Worm (Caenorhabditis elegans) whole organism, midembryonic: ENCODE measurements around the gene K07E3.1.

Experiments used
- cog-1 ChIP-seq: sonication (generic microtip); optimal IDR thresholded peaks from 2 replicates; lab custom pipeline; 2016; ENCODE audit warnings: missing genetic modification characterization, missing compliant biosample characterization
- klf-2 ChIP-seq: fragments of 200-800 bp; sonication (Bioruptor generic); conservative IDR thresholded peaks from 2 replicates; pipeline ENCODE4 v1.3.6; 2022; ENCODE audit warnings: missing genetic modification reagents, missing genetic modification characterization, missing compliant biosample characterization
- med-1 ChIP-seq: sonication (generic microtip); optimal IDR thresholded peaks from 2 replicates; lab custom pipeline; 2017; ENCODE audit warnings: missing genetic modification characterization, mild to moderate bottlenecking, missing compliant biosample characterization, antibody characterized with exemption, missing genetic modification reagents; ENCODE audit not compliant: insufficient read depth
- tab-1 ChIP-seq: fragments of 200-800 bp; sonication (Bioruptor generic); IDR thresholded peaks from 2 replicates; pipeline ENCODE4 v1.3.6; 2022; ENCODE audit warnings: missing genetic modification characterization, missing compliant biosample characterization
- ztf-29 ChIP-seq: fragments of 200-800 bp; sonication (Bioruptor generic); IDR thresholded peaks from 2 replicates; pipeline ENCODE4 v1.3.6; 2022; ENCODE audit warnings: missing genetic modification reagents, missing genetic modification characterization, missing compliant biosample characterization

DNA sequence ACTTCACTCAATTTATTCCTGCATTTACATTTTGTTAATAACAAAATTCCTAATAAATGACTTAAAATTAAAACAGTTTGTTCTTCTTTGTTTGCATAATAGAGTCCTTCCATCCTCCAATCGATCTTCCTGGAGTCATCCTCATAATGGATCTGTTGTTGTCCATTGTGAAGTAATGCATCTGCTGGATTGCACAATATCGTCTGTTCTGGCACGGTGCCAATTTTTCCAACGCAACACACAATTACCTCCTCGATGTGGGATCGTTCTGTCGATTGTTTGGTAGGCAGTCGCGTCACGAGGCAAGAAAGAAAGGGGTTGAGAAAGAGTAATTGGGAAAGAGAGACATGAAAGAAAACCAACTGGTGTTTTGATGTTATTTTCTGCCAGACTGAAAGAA is 49.8 kb downstream of the K07E3.1 start:
- no peak for TF ChIP-seq ztf-29 (GFP tag; lab: Robert Waterston, UW)
- TF ChIP-seq cog-1 (tag; lab: Kevin White, UChicago), result no peak
- TF ChIP-seq klf-2 (GFP tag; lab: Robert Waterston, UW), result no peak
- TF ChIP-seq med-1 (GFP tag; lab: Kevin White, UChicago), result no peak
- no peak for TF ChIP-seq tab-1 (GFP tag; lab: Robert Waterston, UW)
